Fruit fly (Drosophila melanogaster): Measurements from ENCODE around the gene CG5116.
A peak's percentile ranks its signal among the peaks of the same experiment; 100 is the strongest.

CG5116 gene

DNA sequence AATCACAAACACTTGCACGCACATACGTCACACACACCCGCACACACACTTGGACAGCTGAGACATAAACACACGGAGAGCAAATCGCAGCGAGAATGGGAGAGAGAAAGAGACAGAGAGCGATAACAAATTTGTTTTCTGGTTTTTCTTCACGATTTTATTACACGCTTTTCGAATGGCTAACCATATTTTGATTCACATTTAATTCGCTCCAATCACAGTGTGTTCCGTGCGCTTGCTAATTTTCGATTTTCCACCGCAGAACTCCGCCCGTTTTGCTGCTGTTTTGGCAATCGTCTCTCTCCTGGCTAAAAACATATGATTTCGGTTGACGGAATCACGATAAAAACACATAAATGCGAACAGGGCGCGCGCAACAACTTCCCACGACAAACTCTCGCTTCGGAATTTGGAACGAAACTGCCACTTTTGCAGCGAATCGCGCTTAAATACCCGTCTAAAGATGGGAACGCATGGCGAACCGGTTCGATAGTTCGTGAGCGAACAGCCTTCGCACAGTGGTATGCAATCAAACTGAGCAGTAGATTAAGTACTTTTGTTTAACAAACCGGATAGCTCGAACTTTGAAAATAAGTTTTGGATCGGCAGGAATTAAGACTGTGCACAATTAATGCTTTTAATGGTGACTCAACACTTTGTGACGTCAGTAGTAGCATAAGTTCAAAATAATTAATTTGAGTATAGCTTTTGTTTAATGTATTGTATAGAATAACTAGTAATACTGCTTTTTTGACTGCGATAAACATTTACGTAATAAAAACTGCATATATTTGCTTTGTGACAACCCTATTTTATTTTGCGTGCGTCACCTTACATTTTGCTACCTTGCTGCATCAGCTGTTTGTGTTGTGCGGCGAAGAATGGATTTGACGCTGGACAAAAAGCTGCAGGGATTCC lies 10.0 kb upstream of the CG5116 start, which contains the start of the genes Fur1 and Vps33B (continued):
- TF ChIP-seq HmgD (GFP tag; optimal IDR thresholded peaks at IDR 0.05) (peak; percentile 97), CG11695 (GFP tag; IDR thresholded peaks at IDR 0.05) (peak; percentile 94), CG6254 (GFP tag; optimal IDR thresholded peaks at IDR 0.05) (peak; percentile 93), salm (tag; optimal IDR thresholded peaks at IDR 0.05) (peak; percentile 93), CG13296 (GFP tag; optimal IDR thresholded peaks at IDR 0.05) (peak; percentile 96), br (optimal IDR thresholded peaks at IDR 0.05) (no peak), fd3F (GFP tag; optimal IDR thresholded peaks at IDR 0.05) (peak; percentile 93), lilli (GFP tag; optimal IDR thresholded peaks at IDR 0.05) (peak; percentile 99), CG30020 (tag; optimal IDR thresholded peaks at IDR 0.05) (peak; percentile 88), vnd (GFP tag; IDR thresholded peaks at IDR 0.05; ENCODE audit: partially characterized antibody) (peak; percentile 80; the same call in 2 of the 3 replicates), dpn (GFP tag; optimal IDR thresholded peaks at IDR 0.05) (peak; percentile 98 to 99), HmgZ (tag; optimal IDR thresholded peaks at IDR 0.05) (peak; percentile 98), hth (optimal IDR thresholded peaks at IDR 0.05) (no peak), her (GFP tag; optimal IDR thresholded peaks at IDR 0.05) (peak; percentile 95), Chrac-16 (GFP tag; optimal IDR thresholded peaks at IDR 0.05) (peak; percentile 98), nerfin-1 (tag; optimal IDR thresholded peaks at IDR 0.05) (peak; percentile 93), tap (tag; optimal IDR thresholded peaks at IDR 0.05) (peak; percentile 94), oc (tag; optimal IDR thresholded peaks at IDR 0.05) (peak; percentile 92), cg (GFP tag; optimal IDR thresholded peaks at IDR 0.05) (peak; percentile 95), CG30431 (GFP tag; optimal IDR thresholded peaks at IDR 0.05) (peak; percentile 97), CG4404 (GFP tag; IDR thresholded peaks at IDR 0.05) (peak; percentile 94), CG4617 (GFP tag; optimal IDR thresholded peaks at IDR 0.05; ENCODE audit: borderline replicate concordance) (peak; percentile 97), Hmr (GFP tag; optimal IDR thresholded peaks at IDR 0.05) (peak; percentile 97), CG1647 (GFP tag; optimal IDR thresholded peaks at IDR 0.05) (peak; percentile 98), Antp (GFP tag; optimal IDR thresholded peaks at IDR 0.05) (peak; percentile 98), Lim3 (GFP tag; IDR thresholded peaks at IDR 0.05) (peak; percentile 80), CG2875 (GFP tag; optimal IDR thresholded peaks at IDR 0.05) (peak; percentile 93), pan (optimal IDR thresholded peaks at IDR 0.05) (no peak), pan (GFP tag; optimal IDR thresholded peaks at IDR 0.05 in 1 of 2, IDR thresholded peaks at IDR 0.05 in 1 of 2) (peak in 1 of 2 experiments; percentile 95), CG33213 (GFP tag; optimal IDR thresholded peaks at IDR 0.05) (peak; percentile 98), CG3065 (GFP tag; optimal IDR thresholded peaks at IDR 0.05) (peak; percentile 95), CG4854 (GFP tag; optimal IDR thresholded peaks at IDR 0.05) (peak; percentile 97), HLH3B (GFP tag; IDR thresholded peaks at IDR 0.05) (peak; percentile 95), jigr1 (GFP tag; IDR thresholded peaks at IDR 0.05) (peak; percentile 89), Bdp1 (GFP tag; optimal IDR thresholded peaks at IDR 0.05) (peak; percentile 94), esg (GFP tag; conservative IDR thresholded peaks at IDR 0.05) (peak; percentile 93), CG8478 (optimal IDR thresholded peaks at IDR 0.05) (no peak), Taf1 (GFP tag; IDR thresholded peaks at IDR 0.05) (peak; percentile 90), gsb (GFP tag; IDR thresholded peaks at IDR 0.05) (peak; percentile 90), CG8924 (tag; optimal IDR thresholded peaks at IDR 0.05) (peak; percentile 97), onecut (GFP tag; IDR thresholded peaks at IDR 0.05) (peak; percentile 86), Lpt (GFP tag; optimal IDR thresholded peaks at IDR 0.05) (no peak), CG17361 (GFP tag; IDR thresholded peaks at IDR 0.05) (peak; percentile 99), trem (tag; optimal IDR thresholded peaks at IDR 0.05) (peak; percentile 95), jumu (GFP tag; optimal IDR thresholded peaks at IDR 0.05) (peak; percentile 99), B-H1 (GFP tag; IDR thresholded peaks at IDR 0.05) (peak; percentile 92), wdn (GFP tag; IDR thresholded peaks at IDR 0.05) (peak; percentile 90), CG6272 (GFP tag; IDR thresholded peaks at IDR 0.05) (peak; percentile 92), repo (GFP tag; optimal IDR thresholded peaks at IDR 0.05) (peak; percentile 97), CG16813 (GFP tag; IDR thresholded peaks at IDR 0.05; ENCODE audit: partially characterized antibody) (peak; percentile 80)

Data from whole organism, embryonic.